Worm (Caenorhabditis elegans) whole organism, young adult: ENCODE results near the gene Y39A1A.16.

ENCODE experiments used
- B0019.2 ChIP-seq: fragments of 200-800 bp; sonication (Bioruptor generic); conservative IDR thresholded peaks from 2 replicates; pipeline ENCODE4 v1.3.6; 2022; ENCODE audit warnings: missing genetic modification reagents, missing genetic modification characterization, missing compliant biosample characterization
- B0261.1 ChIP-seq: sonication (generic microtip); optimal IDR thresholded peaks from 2 replicates; lab custom pipeline; 2016; ENCODE audit warnings: mild to moderate bottlenecking, missing genetic modification characterization, moderate library complexity, missing compliant biosample characterization
- B0336.3 ChIP-seq: fragments of 200-800 bp; sonication (Bioruptor generic); IDR thresholded peaks from 2 replicates; pipeline ENCODE4 v1.3.6; 2022; ENCODE audit warnings: missing genetic modification characterization, missing compliant biosample characterization
- C06A6.2 ChIP-seq: fragments of 200-800 bp; sonication (Bioruptor generic); conservative IDR thresholded peaks from 2 replicates; pipeline ENCODE4 v1.3.6; 2022; ENCODE audit warnings: missing genetic modification characterization, missing compliant biosample characterization
- D2030.7 ChIP-seq: fragments of 200-800 bp; sonication (Bioruptor generic); IDR thresholded peaks from 2 replicates; pipeline ENCODE4 v1.3.6; 2022; ENCODE audit warnings: missing genetic modification reagents, missing genetic modification characterization, missing compliant biosample characterization
- F52B5.7 ChIP-seq: sonication (generic microtip); optimal IDR thresholded peaks from 2 replicates; lab custom pipeline; 2016; ENCODE audit warnings: mild to moderate bottlenecking, missing genetic modification characterization, missing compliant biosample characterization
- T07F8.4 ChIP-seq: sonication (generic microtip); optimal IDR thresholded peaks from 2 replicates; lab custom pipeline; 2016; ENCODE audit warnings: mild to moderate bottlenecking, missing genetic modification characterization, moderate library complexity, missing compliant biosample characterization
- T26A5.8 ChIP-seq: sonication (generic microtip); optimal IDR thresholded peaks from 2 replicates; lab custom pipeline; 2016; ENCODE audit warnings: missing genetic modification characterization, missing compliant biosample characterization
- Y53F4B.3 ChIP-seq: fragments of 200-800 bp; sonication (Bioruptor generic); IDR thresholded peaks from 2 replicates; pipeline ENCODE4 v1.3.6; 2022; ENCODE audit warnings: missing genetic modification reagents, missing genetic modification characterization, missing compliant biosample characterization
- Y56A3A.18 ChIP-seq: fragments of 200-800 bp; sonication (Bioruptor generic); IDR thresholded peaks from 2 replicates; pipeline ENCODE4 v1.3.6; 2022; ENCODE audit warnings: missing genetic modification reagents, missing genetic modification characterization, missing compliant biosample characterization
- Y67H2A.10 ChIP-seq: fragments of 200-800 bp; sonication (Bioruptor generic); conservative IDR thresholded peaks from 2 replicates; pipeline ENCODE4 v1.3.6; 2022; ENCODE audit warnings: missing genetic modification reagents, missing genetic modification characterization, missing compliant biosample characterization
- Y79H2A.3 ChIP-seq: fragments of 200-800 bp; sonication (Bioruptor generic); conservative IDR thresholded peaks from 2 replicates; pipeline ENCODE4 v1.3.6; 2022; ENCODE audit warnings: missing genetic modification reagents, missing genetic modification characterization, missing compliant biosample characterization
- Y95B8A.8 ChIP-seq: fragments of 200-800 bp; sonication (Bioruptor generic); IDR thresholded peaks from 2 replicates; pipeline ENCODE4 v1.3.6; 2022; ENCODE audit warnings: missing genetic modification reagents, missing genetic modification characterization, missing compliant biosample characterization
- aptf-2 ChIP-seq: fragments of 200-800 bp; sonication (Bioruptor generic); conservative IDR thresholded peaks from 2 replicates; pipeline ENCODE4 v1.3.6; 2022; ENCODE audit warnings: missing genetic modification reagents, missing genetic modification characterization, missing compliant biosample characterization
- athp-1 ChIP-seq: sonication (generic microtip); optimal IDR thresholded peaks from 2 replicates; lab custom pipeline; 2017; ENCODE audit warnings: mild to moderate bottlenecking, missing genetic modification characterization, missing compliant biosample characterization
- attf-3 ChIP-seq: fragments of 200-800 bp; sonication (Bioruptor generic); conservative IDR thresholded peaks from 2 replicates; pipeline ENCODE4 v1.3.6; 2022; ENCODE audit warnings: missing genetic modification reagents, missing genetic modification characterization, missing compliant biosample characterization
- ccch-3 ChIP-seq: fragments of 200-800 bp; sonication (Bioruptor generic); optimal IDR thresholded peaks from 2 replicates; lab custom pipeline; 2018; ENCODE audit warnings: mild to moderate bottlenecking, missing genetic modification characterization, missing compliant biosample characterization
- cebp-2 ChIP-seq: fragments of 200-800 bp; sonication (Bioruptor generic); IDR thresholded peaks from 2 replicates; pipeline ENCODE4 v1.3.6; 2022; ENCODE audit warnings: missing genetic modification characterization, missing compliant biosample characterization
- ceh-58 ChIP-seq: fragments of 200-800 bp; sonication (Bioruptor generic); IDR thresholded peaks from 2 replicates; pipeline ENCODE4 v1.3.6; 2022; ENCODE audit warnings: missing genetic modification characterization, missing compliant biosample characterization
- ceh-79 ChIP-seq: sonication (generic microtip); optimal IDR thresholded peaks from 2 replicates; lab custom pipeline; 2017; ENCODE audit warnings: mild to moderate bottlenecking, missing genetic modification characterization, missing compliant biosample characterization
- dpff-1 ChIP-seq: sonication (generic microtip); optimal IDR thresholded peaks from 2 replicates; lab custom pipeline; 2017; ENCODE audit warnings: mild to moderate bottlenecking, missing genetic modification characterization, missing compliant biosample characterization
- egl-18 ChIP-seq: fragments of 200-800 bp; sonication (Bioruptor generic); IDR thresholded peaks from 2 replicates; pipeline ENCODE4 v1.3.6; 2022; ENCODE audit warnings: missing genetic modification reagents, missing genetic modification characterization, missing compliant biosample characterization
- egrh-3 ChIP-seq: fragments of 200-800 bp; sonication (Bioruptor generic); IDR thresholded peaks from 2 replicates; pipeline ENCODE4 v1.3.6; 2022; ENCODE audit warnings: missing genetic modification reagents, missing genetic modification characterization, missing compliant biosample characterization
- hmg-1.2 ChIP-seq: fragments of 200-800 bp; sonication (Bioruptor generic); IDR thresholded peaks from 2 replicates; pipeline ENCODE4 v1.3.6; 2022; ENCODE audit warnings: missing genetic modification reagents, missing genetic modification characterization, missing compliant biosample characterization
- lin-26 ChIP-seq: fragments of 200-800 bp; sonication (Bioruptor generic); IDR thresholded peaks from 2 replicates; pipeline ENCODE4 v1.3.6; 2022; ENCODE audit warnings: missing genetic modification reagents, missing genetic modification characterization, missing compliant biosample characterization
- lin-35 ChIP-seq, 3 experiments: fragments of 150-350 bp in 2 of 3; sonication (generic microtip) in 1 of 3; optimal IDR thresholded peaks; 2 replicates each; lab custom pipeline; 2014 to 2018; ENCODE audit warnings: missing biosample characterization in 3 of 3, missing genetic modification characterization in 3 of 3, missing genetic modification reagents in 3 of 3
- lin-40 ChIP-seq: sonication (generic microtip); optimal IDR thresholded peaks from 2 replicates; lab custom pipeline; 2016; ENCODE audit warnings: missing genetic modification characterization, mild to moderate bottlenecking, missing compliant biosample characterization, missing genotype, missing genetic modification reagents
- lin-54 ChIP-seq: fragments of 200-800 bp; sonication (Bioruptor generic); optimal IDR thresholded peaks from 2 replicates; lab custom pipeline; 2018; ENCODE audit warnings: mild to moderate bottlenecking, missing genetic modification characterization, missing compliant biosample characterization
- lir-1 ChIP-seq: fragments of 200-800 bp; sonication (Bioruptor generic); conservative IDR thresholded peaks from 2 replicates; pipeline ENCODE4 v1.3.6; 2022; ENCODE audit warnings: missing genetic modification reagents, missing genetic modification characterization, missing compliant biosample characterization
- madf-3 ChIP-seq: fragments of 200-800 bp; sonication (Bioruptor generic); IDR thresholded peaks from 2 replicates; pipeline ENCODE4 v1.3.6; 2022; ENCODE audit warnings: missing genetic modification reagents, missing genetic modification characterization, missing compliant biosample characterization
- madf-6 ChIP-seq: fragments of 200-800 bp; sonication (Bioruptor generic); IDR thresholded peaks from 2 replicates; pipeline ENCODE4 v1.3.6; 2022; ENCODE audit warnings: missing genetic modification reagents, missing genetic modification characterization, missing compliant biosample characterization
- mcd-1 ChIP-seq: fragments of 200-800 bp; sonication (Bioruptor generic); IDR thresholded peaks from 2 replicates; pipeline ENCODE4 v1.3.6; 2022; ENCODE audit warnings: missing genetic modification reagents, missing genetic modification characterization, missing compliant biosample characterization
- mxl-1 ChIP-seq: sonication (generic microtip); optimal IDR thresholded peaks from 2 replicates; lab custom pipeline; 2016; ENCODE audit warnings: missing genetic modification characterization, missing compliant biosample characterization
- nfya-2 ChIP-seq: fragments of 200-800 bp; sonication (Bioruptor generic); IDR thresholded peaks from 2 replicates; pipeline ENCODE4 v1.3.6; 2022; ENCODE audit warnings: missing genetic modification reagents, missing genetic modification characterization, missing compliant biosample characterization
- nfyb-1 ChIP-seq: fragments of 200-800 bp; sonication (Bioruptor generic); IDR thresholded peaks from 2 replicates; pipeline ENCODE4 v1.3.6; 2022; ENCODE audit warnings: missing genetic modification reagents, missing genetic modification characterization, missing compliant biosample characterization
- nhr-80 ChIP-seq: sonication (generic microtip); optimal IDR thresholded peaks from 2 replicates; lab custom pipeline; 2016; ENCODE audit warnings: missing genetic modification characterization, missing compliant biosample characterization
- nhr-90 ChIP-seq: sonication (generic microtip); optimal IDR thresholded peaks from 2 replicates; lab custom pipeline; 2016; ENCODE audit warnings: missing genotype, mild to moderate bottlenecking, missing genetic modification characterization, missing compliant biosample characterization
- rpc-1 ChIP-seq, 2 experiments: fragments of 150-350 bp in 1 of 2; sonication (generic microtip) in 1 of 2; optimal IDR thresholded peaks; 2 replicates each; lab custom pipeline; 2014 to 2018; ENCODE audit warnings: missing biosample characterization in 1 of 2, missing genetic modification characterization in 1 of 2, missing genetic modification reagents in 1 of 2, missing genotype in 1 of 2
- sdz-38 ChIP-seq: sonication (generic microtip); optimal IDR thresholded peaks from 2 replicates; lab custom pipeline; 2016; ENCODE audit warnings: missing genotype, missing genetic modification characterization, missing compliant biosample characterization
- snpc-4 ChIP-seq, 5 experiments: fragments of 150-350 bp in 1 of 5; sonication (generic microtip) in 4 of 5; optimal IDR thresholded peaks; 2 replicates each; lab custom pipeline; 2014 to 2018; ENCODE audit warnings: missing genetic modification characterization in 5 of 5, missing biosample characterization in 3 of 5, antibody characterized with exemption in 2 of 5, mild to moderate bottlenecking in 2 of 5, missing compliant biosample characterization in 2 of 5, missing genotype in 2 of 5, moderate library complexity in 2 of 5, missing genetic modification reagents in 1 of 5
- sptf-2 ChIP-seq: fragments of 200-800 bp; sonication (Bioruptor generic); optimal IDR thresholded peaks from 2 replicates; lab custom pipeline; 2018; ENCODE audit warnings: mild to moderate bottlenecking, missing genetic modification characterization, missing compliant biosample characterization
- tbp1 ChIP-seq: fragments of 200-800 bp; sonication (Bioruptor generic); optimal IDR thresholded peaks from 2 replicates; lab custom pipeline; 2018; ENCODE audit warnings: mild to moderate bottlenecking, missing genetic modification characterization, missing compliant biosample characterization
- unc-130 ChIP-seq: sonication (generic microtip); optimal IDR thresholded peaks from 2 replicates; lab custom pipeline; 2016; ENCODE audit warnings: missing genetic modification reagents, missing genetic modification characterization, missing compliant biosample characterization
- zfh-2 ChIP-seq: fragments of 200-800 bp; sonication (Bioruptor generic); conservative IDR thresholded peaks from 2 replicates; pipeline ENCODE4 v1.3.6; 2022; ENCODE audit warnings: missing genetic modification reagents, missing genetic modification characterization, missing compliant biosample characterization
- ztf-18 ChIP-seq: sonication (generic microtip); optimal IDR thresholded peaks from 2 replicates; lab custom pipeline; 2016; ENCODE audit warnings: missing genotype, mild to moderate bottlenecking, missing genetic modification characterization, missing compliant biosample characterization
- ztf-25 ChIP-seq: fragments of 200-800 bp; sonication (Bioruptor generic); IDR thresholded peaks from 2 replicates; pipeline ENCODE4 v1.3.6; 2022; ENCODE audit warnings: missing genetic modification reagents, missing genetic modification characterization, missing compliant biosample characterization
- ztf-28 ChIP-seq: fragments of 200-800 bp; sonication (Bioruptor generic); IDR thresholded peaks from 2 replicates; pipeline ENCODE4 v1.3.6; 2022; ENCODE audit warnings: missing genetic modification reagents, missing genetic modification characterization, missing compliant biosample characterization
- ztf-3 ChIP-seq: fragments of 200-800 bp; sonication (Bioruptor generic); optimal IDR thresholded peaks from 2 replicates; lab custom pipeline; 2018; ENCODE audit warnings: mild to moderate bottlenecking, missing genetic modification characterization, missing compliant biosample characterization
- ztf-6 ChIP-seq: fragments of 200-800 bp; sonication (Bioruptor generic); IDR thresholded peaks from 2 replicates; pipeline ENCODE4 v1.3.6; 2022; ENCODE audit warnings: missing genetic modification reagents, missing genetic modification characterization, missing compliant biosample characterization

Gene Y39A1A.16

DNA sequence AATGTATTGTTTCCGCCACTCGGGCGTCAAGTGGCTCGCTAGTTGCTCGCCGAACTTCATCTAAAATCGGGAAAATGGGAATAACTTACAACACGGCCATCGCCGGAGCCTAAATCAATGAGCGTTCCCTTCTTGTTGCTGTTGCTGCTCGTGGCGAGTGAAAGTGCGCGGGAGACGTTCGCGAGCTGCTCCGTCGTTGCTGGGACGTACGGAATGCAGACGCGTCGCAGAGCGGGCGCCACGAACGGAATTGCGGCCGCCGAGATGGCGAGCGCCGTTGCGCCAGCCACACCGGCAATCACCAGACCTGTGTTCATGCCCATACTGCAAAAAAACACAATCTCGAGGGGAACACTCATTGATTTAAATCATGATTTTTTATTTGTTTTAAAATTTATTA, 27.4 kb downstream of the Y39A1A.16 start (continued):
- TF ChIP-seq madf-6 (GFP tag; lab: Robert Waterston, UW) (peak; percentile 21; the same call in 1 of the 2 replicates), egl-18 (no peak), lin-35 (GFP tag; optimal IDR thresholded peaks at IDR 0.05; lab: Kevin White, UChicago) (no peak), ztf-28 (no peak), egrh-3 (GFP tag; lab: Robert Waterston, UW) (peak; percentile 88), nfyb-1 (GFP tag; lab: Robert Waterston, UW) (peak; percentile 20; the same call in 1 of the 2 replicates), zfh-2 (peak; percentile 84), Y56A3A.18 (GFP tag; lab: Robert Waterston, UW) (no peak), sdz-38 (no peak), B0336.3 (GFP tag; lab: Robert Waterston, UW) (peak; percentile 6; the same call in 1 of the 2 replicates), athp-1 (tag; lab: Kevin White, UChicago) (peak; percentile 3), unc-130 (GFP tag; lab: Kevin White, UChicago) (no peak), mcd-1 (GFP tag; lab: Robert Waterston, UW) (peak; percentile 23; the same call in 1 of the 2 replicates), T07F8.4 (tag; lab: Kevin White, UChicago) (no peak), ztf-25 (GFP tag; lab: Robert Waterston, UW) (no peak), ztf-6 (GFP tag; lab: Robert Waterston, UW) (no peak), Y79H2A.3 (GFP tag; lab: Robert Waterston, UW) (no peak), cebp-2 (GFP tag; lab: Robert Waterston, UW) (0 out of 2 replicates have a peak, but pooled peaks have one; percentile 43), tbp1 (GFP tag; lab: Kevin White, UChicago) (no peak), nhr-80 (tag; lab: Kevin White, UChicago) (no peak), madf-3 (no peak), nhr-90 (tag; lab: Kevin White, UChicago) (no peak), B0019.2 (GFP tag; lab: Robert Waterston, UW) (no peak), ceh-58 (GFP tag; lab: Robert Waterston, UW) (no peak), Y67H2A.10 (GFP tag; lab: Robert Waterston, UW) (no peak), C06A6.2 (GFP tag; lab: Robert Waterston, UW) (peak; percentile 30; the same call in 1 of the 2 replicates), rpc-1 (optimal IDR thresholded peaks at IDR 0.05; lab: Kevin White, UChicago) (no peak), rpc-1 (tag; optimal IDR thresholded peaks at IDR 0.05; lab: Kevin White, UChicago) (no peak), T26A5.8 (tag; lab: Kevin White, UChicago) (no peak), F52B5.7 (tag; lab: Kevin White, UChicago) (no peak), lir-1 (GFP tag; lab: Robert Waterston, UW) (no peak), ccch-3 (no peak), lin-40 (tag; lab: Kevin White, UChicago) (no peak), ceh-79 (tag; lab: Kevin White, UChicago) (no peak), Y95B8A.8 (GFP tag; lab: Robert Waterston, UW) (no peak), lin-54 (no peak), D2030.7 (GFP tag; lab: Robert Waterston, UW) (no peak), attf-3 (no peak), dpff-1 (tag; lab: Kevin White, UChicago) (no peak), ztf-3 (GFP tag; lab: Kevin White, UChicago) (no peak), ztf-18 (tag; lab: Kevin White, UChicago) (no peak), aptf-2 (GFP tag; lab: Robert Waterston, UW) (0 out of 2 replicates have a peak, but pooled peaks have one; percentile 16), B0261.1 (tag; lab: Kevin White, UChicago) (no peak), hmg-1.2 (GFP tag; lab: Robert Waterston, UW) (0 out of 2 replicates have a peak, but pooled peaks have one; percentile 31), nfya-2 (GFP tag; lab: Robert Waterston, UW) (no peak), lin-26 (GFP tag; lab: Robert Waterston, UW) (no peak), mxl-1 (tag; lab: Kevin White, UChicago) (no peak), snpc-4 (GFP tag; optimal IDR thresholded peaks at IDR 0.05; lab: Kevin White, UChicago) (no peak), snpc-4 (tag; optimal IDR thresholded peaks at IDR 0.05; lab: Kevin White, UChicago) (no peak), Y53F4B.3 (no peak), sptf-2 (GFP tag; lab: Kevin White, UChicago) (no peak)
